Worm (Caenorhabditis elegans): ENCODE results near the gene T12B5.14.

The T12B5.14 gene

ce11 chrIII:989558-989957 is 34.9 kb downstream of the T12B5.14 start:
- TF ChIP-seq aly-1 (tag; optimal IDR thresholded peaks at IDR 0.05) (no peak), hmg-4 (GFP tag; optimal IDR thresholded peaks at IDR 0.05) (no peak), tbx-11 (GFP tag; IDR thresholded peaks at IDR 0.05) (no peak), F13C5.2 (tag; optimal IDR thresholded peaks at IDR 0.05) (no peak), ama-1 (optimal IDR thresholded peaks at IDR 0.05) (no peak), ets-7 (tag; optimal IDR thresholded peaks at IDR 0.05) (no peak)

ce11 chrIII:991581-991980 is 36.9 kb downstream of the T12B5.14 start, which contains the start of gene trp-2:
Gene trp-2, plus strand, starts transcription at chrIII:991881.
- TF ChIP-seq hmbx-1 (tag; optimal IDR thresholded peaks at IDR 0.05) (no peak), scrt-1 (GFP tag; IDR thresholded peaks at IDR 0.05) (no peak), ama-1 (optimal IDR thresholded peaks at IDR 0.05) (no peak), B0310.2 (tag; optimal IDR thresholded peaks at IDR 0.05) (no peak), tra-4 (tag; optimal IDR thresholded peaks at IDR 0.05) (no peak), ceh-36 (tag; optimal IDR thresholded peaks at IDR 0.05) (no peak), tbx-11 (GFP tag; IDR thresholded peaks at IDR 0.05) (no peak), flt-1 (GFP tag; IDR thresholded peaks at IDR 0.05) (no peak), hnd-1 (tag; optimal IDR thresholded peaks at IDR 0.05) (no peak), hmg-4 (GFP tag; optimal IDR thresholded peaks at IDR 0.05) (no peak), sea-1 (GFP tag; conservative IDR thresholded peaks at IDR 0.05) (no peak), aly-1 (tag; optimal IDR thresholded peaks at IDR 0.05) (no peak), ceh-13 (GFP tag; optimal IDR thresholded peaks at IDR 0.05) (no peak), F13C5.2 (tag; optimal IDR thresholded peaks at IDR 0.05) (no peak), pes-1 (GFP tag; IDR thresholded peaks at IDR 0.05) (no peak), ets-7 (tag; optimal IDR thresholded peaks at IDR 0.05) (no peak), tbx-37 (GFP tag; conservative IDR thresholded peaks at IDR 0.05) (no peak)

- TF ChIP-seq tra-4 (tag; optimal IDR thresholded peaks at IDR 0.05) (no peak), hnd-1 (tag; optimal IDR thresholded peaks at IDR 0.05) (no peak), ets-7 (tag; optimal IDR thresholded peaks at IDR 0.05) (no peak), hmbx-1 (tag; optimal IDR thresholded peaks at IDR 0.05) (no peak)
These were observed 41.9 kb downstream of the T12B5.14 start for ce11 chrIII:996564-996963.

ce11 chrIII:998855-999254 is 44.2 kb downstream of the T12B5.14 start:
- no peak for TF ChIP-seq B0310.2 (tag; optimal IDR thresholded peaks at IDR 0.05)
- no peak for TF ChIP-seq hmbx-1 (tag; optimal IDR thresholded peaks at IDR 0.05)
- TF ChIP-seq aly-1 (tag; optimal IDR thresholded peaks at IDR 0.05): no peak
- TF ChIP-seq ama-1 (optimal IDR thresholded peaks at IDR 0.05): no peak
- no peak for TF ChIP-seq tbx-11 (GFP tag; IDR thresholded peaks at IDR 0.05)
- TF ChIP-seq ceh-13 (GFP tag; optimal IDR thresholded peaks at IDR 0.05): no peak
- no peak for TF ChIP-seq ceh-36 (tag; optimal IDR thresholded peaks at IDR 0.05)
- no peak for TF ChIP-seq tbx-37 (GFP tag; conservative IDR thresholded peaks at IDR 0.05)
- no peak for TF ChIP-seq flt-1 (GFP tag; IDR thresholded peaks at IDR 0.05)
- TF ChIP-seq sea-1 (GFP tag; conservative IDR thresholded peaks at IDR 0.05): no peak
- no peak for TF ChIP-seq tra-4 (tag; optimal IDR thresholded peaks at IDR 0.05)
- no peak for TF ChIP-seq hnd-1 (tag; optimal IDR thresholded peaks at IDR 0.05)
- TF ChIP-seq hmg-4 (GFP tag; optimal IDR thresholded peaks at IDR 0.05): no peak
- no peak for TF ChIP-seq F13C5.2 (tag; optimal IDR thresholded peaks at IDR 0.05)
- no peak for TF ChIP-seq scrt-1 (GFP tag; IDR thresholded peaks at IDR 0.05)
- no peak for TF ChIP-seq ets-7 (tag; optimal IDR thresholded peaks at IDR 0.05)

- TF ChIP-seq flt-1 (GFP tag; IDR thresholded peaks at IDR 0.05) (no peak), B0310.2 (tag; optimal IDR thresholded peaks at IDR 0.05) (no peak), ets-7 (tag; optimal IDR thresholded peaks at IDR 0.05) (no peak), pes-1 (GFP tag; IDR thresholded peaks at IDR 0.05) (no peak), tbx-37 (GFP tag; conservative IDR thresholded peaks at IDR 0.05) (no peak), ama-1 (optimal IDR thresholded peaks at IDR 0.05) (no peak), hmbx-1 (tag; optimal IDR thresholded peaks at IDR 0.05) (no peak), F13C5.2 (tag; optimal IDR thresholded peaks at IDR 0.05) (no peak), ceh-36 (tag; optimal IDR thresholded peaks at IDR 0.05) (no peak), scrt-1 (GFP tag; IDR thresholded peaks at IDR 0.05) (no peak), hmg-4 (GFP tag; optimal IDR thresholded peaks at IDR 0.05) (no peak), aly-1 (tag; optimal IDR thresholded peaks at IDR 0.05) (no peak), hnd-1 (tag; optimal IDR thresholded peaks at IDR 0.05) (no peak), ceh-13 (GFP tag; optimal IDR thresholded peaks at IDR 0.05) (no peak), tbx-11 (GFP tag; IDR thresholded peaks at IDR 0.05) (no peak), sea-1 (GFP tag; conservative IDR thresholded peaks at IDR 0.05) (no peak), tra-4 (tag; optimal IDR thresholded peaks at IDR 0.05) (no peak)
These were observed 46.6 kb downstream of the T12B5.14 start, which contains the start of gene R06B10.7 for ce11 chrIII:1001297-1001696. Gene R06B10.7, minus strand, starts transcription at chrIII:1001397.

- no peak for TF ChIP-seq F13C5.2 (tag; optimal IDR thresholded peaks at IDR 0.05)
These were observed 47.8 kb downstream of the T12B5.14 start, which contains the start of gene clec-150 for ce11 chrIII:1002510-1002909. Gene clec-150, plus strand, starts transcription at chrIII:1002707.

ce11 chrIII:1004464-1004863 is 49.8 kb downstream of the T12B5.14 start:
- TF ChIP-seq ceh-13 (GFP tag; optimal IDR thresholded peaks at IDR 0.05) (no peak), hmbx-1 (tag; optimal IDR thresholded peaks at IDR 0.05) (no peak), ets-7 (tag; optimal IDR thresholded peaks at IDR 0.05) (no peak), ama-1 (optimal IDR thresholded peaks at IDR 0.05) (no peak), hmg-4 (GFP tag; optimal IDR thresholded peaks at IDR 0.05) (no peak), flt-1 (GFP tag; IDR thresholded peaks at IDR 0.05) (no peak), hnd-1 (tag; optimal IDR thresholded peaks at IDR 0.05) (no peak), F13C5.2 (tag; optimal IDR thresholded peaks at IDR 0.05) (no peak), B0310.2 (tag; optimal IDR thresholded peaks at IDR 0.05) (no peak), pes-1 (GFP tag; IDR thresholded peaks at IDR 0.05) (no peak), sea-1 (GFP tag; conservative IDR thresholded peaks at IDR 0.05) (no peak), tra-4 (tag; optimal IDR thresholded peaks at IDR 0.05) (no peak), aly-1 (tag; optimal IDR thresholded peaks at IDR 0.05) (no peak), tbx-11 (GFP tag; IDR thresholded peaks at IDR 0.05) (no peak), ceh-36 (tag; optimal IDR thresholded peaks at IDR 0.05) (no peak), scrt-1 (GFP tag; IDR thresholded peaks at IDR 0.05) (no peak), tbx-37 (GFP tag; conservative IDR thresholded peaks at IDR 0.05) (no peak)

Data from whole organism, early embryonic.